Worm (Caenorhabditis elegans): Measurements from ENCODE around the gene asna-1.
A peak's percentile ranks its signal among the peaks of the same experiment; 100 is the strongest.

The asna-1 gene

DNA sequence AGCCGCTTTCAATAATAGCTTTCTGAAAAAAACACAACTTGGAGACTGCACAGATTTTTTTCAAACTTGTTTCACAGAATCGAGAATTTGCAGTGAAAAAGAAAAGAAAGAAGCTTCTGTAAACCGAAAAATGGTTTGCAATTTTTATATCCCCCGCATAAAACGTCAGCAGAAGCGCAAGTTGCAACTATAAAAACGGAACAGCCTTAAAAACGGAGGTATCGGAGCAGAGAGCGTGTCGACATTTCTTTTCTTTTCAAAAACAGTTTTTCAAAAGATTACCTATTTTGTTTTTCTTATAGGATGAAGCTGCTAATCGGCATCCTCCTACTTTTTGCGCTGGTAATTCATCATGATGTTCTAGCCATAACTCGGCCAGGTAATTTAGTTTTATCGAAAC is 42.9 kb upstream of the asna-1 start, which contains the start of gene plg-1:
plg-1 (plus strand) TSS at position 301 of the 400 bp plus-strand sequence.
- TF ChIP-seq ama-1 (optimal IDR thresholded peaks at IDR 0.05) (no peak), ces-1 (GFP tag; optimal IDR thresholded peaks at IDR 0.05) (no peak), ceh-82 (tag; optimal IDR thresholded peaks at IDR 0.05) (no peak), mdl-1 (tag; optimal IDR thresholded peaks at IDR 0.05) (no peak), snpc-1.2 (GFP tag; IDR thresholded peaks at IDR 0.05) (no peak)

DNA sequence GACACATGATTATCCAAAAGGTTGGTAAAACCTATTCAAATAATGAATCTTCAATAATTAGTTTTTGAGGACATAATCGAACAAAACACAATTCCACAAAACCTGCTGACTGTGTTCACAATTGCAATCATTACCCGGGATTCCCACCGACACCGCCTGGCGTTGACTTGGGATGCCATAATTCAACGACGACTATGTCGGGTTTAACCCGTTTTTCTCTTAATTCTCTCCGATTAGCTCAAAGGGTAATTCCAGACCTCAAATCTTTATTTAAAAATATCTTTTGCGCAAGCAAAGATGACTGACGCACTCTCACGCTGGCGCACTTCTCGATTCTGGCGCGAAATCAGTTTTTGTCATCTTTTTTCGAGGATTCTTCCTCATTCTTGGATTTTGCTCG is 42.5 kb upstream of the asna-1 start:
- TF ChIP-seq lin-38 (GFP tag; IDR thresholded peaks at IDR 0.05), result peak; percentile 37

DNA sequence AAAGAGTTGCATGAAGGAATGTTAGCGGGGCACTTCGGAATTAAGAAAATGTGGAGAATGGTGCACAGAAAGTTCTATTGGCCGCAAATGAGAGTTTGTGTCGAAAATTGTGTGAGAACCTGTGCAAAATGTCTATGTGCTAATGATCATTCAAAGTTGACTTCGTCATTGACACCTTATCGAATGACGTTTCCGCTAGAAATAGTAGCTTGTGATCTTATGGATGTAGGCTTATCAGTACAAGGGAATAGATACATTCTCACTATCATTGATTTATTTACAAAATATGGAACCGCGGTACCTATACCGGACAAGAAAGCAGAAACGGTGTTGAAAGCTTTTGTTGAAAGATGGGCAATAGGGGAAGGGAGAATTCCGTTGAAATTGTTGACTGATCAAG is 36.4 kb upstream of the asna-1 start:
- TF ChIP-seq hlh-30 (tag; optimal IDR thresholded peaks at IDR 0.05; ENCODE audit: insufficient read depth) (no peak), aha-1 (tag) (no peak), ZK546.5 (tag; optimal IDR thresholded peaks at IDR 0.05) (no peak), hlh-11 (tag; optimal IDR thresholded peaks at IDR 0.05) (peak; percentile 32), dmd-6 (GFP tag; IDR thresholded peaks at IDR 0.05) (peak; percentile 63)

DNA sequence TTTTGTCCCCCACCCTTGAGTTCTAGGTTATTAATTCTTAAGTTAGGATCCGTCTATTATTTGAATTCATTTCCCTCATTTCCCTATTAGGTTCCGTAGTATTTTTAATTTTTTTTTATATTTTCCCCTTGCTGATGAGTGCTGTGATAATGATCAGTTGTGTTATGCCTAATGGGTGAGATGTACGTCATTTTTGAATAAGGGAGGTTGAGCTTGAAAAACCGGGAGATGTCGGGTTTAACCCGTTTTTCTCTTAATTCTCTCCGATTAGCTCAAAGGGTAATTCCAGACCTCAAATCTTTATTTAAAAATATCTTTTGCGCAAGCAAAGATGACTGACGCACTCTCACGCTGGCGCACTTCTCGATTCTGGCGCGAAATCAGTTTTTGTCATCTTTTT is 34.1 kb upstream of the asna-1 start:
- TF ChIP-seq madf-5 (GFP tag; IDR thresholded peaks at IDR 0.05) (0 out of 4 replicates have a peak, but pooled peaks have one; percentile 52 to 73), Y105C5A.15 (GFP tag; IDR thresholded peaks at IDR 0.05) (peak; percentile 53; the same call in 1 of the 2 replicates), snpc-1.2 (GFP tag; IDR thresholded peaks at IDR 0.05) (0 out of 2 replicates have a peak, but pooled peaks have one; percentile 26), lin-38 (GFP tag; IDR thresholded peaks at IDR 0.05) (peak; percentile 59), arid-1 (GFP tag; conservative IDR thresholded peaks at IDR 0.05) (peak; percentile 56), lim-7 (GFP tag; IDR thresholded peaks at IDR 0.05) (0 out of 2 replicates have a peak, but pooled peaks have one; percentile 22), Y48G9A.11 (GFP tag; IDR thresholded peaks at IDR 0.05) (peak; percentile 74)

DNA sequence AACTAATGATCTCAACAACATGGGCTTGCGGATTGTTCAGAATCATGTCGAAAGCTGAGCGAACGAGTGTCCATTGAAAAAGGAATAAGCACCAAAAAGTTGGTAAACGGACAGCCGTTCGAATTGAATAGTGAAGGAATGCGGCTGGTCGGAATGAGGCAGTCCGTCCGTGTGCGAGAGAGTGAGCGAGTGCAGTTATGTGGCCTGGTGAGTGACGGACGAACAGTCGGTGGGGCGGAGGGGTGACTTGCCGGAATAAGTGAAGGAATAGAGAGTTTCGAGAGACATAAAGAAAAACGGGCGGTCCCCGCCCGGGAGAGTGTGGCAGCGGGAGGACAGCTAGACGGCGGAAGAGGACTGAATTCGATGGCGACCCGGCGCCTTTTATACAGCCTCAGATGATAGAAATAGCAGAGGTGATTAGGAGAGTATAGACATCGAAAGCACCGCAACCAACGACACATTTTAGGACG is 29.6 kb upstream of the asna-1 start:
- no peak for TF ChIP-seq lim-7 (GFP tag; IDR thresholded peaks at IDR 0.05)
- TF ChIP-seq madf-9 (GFP tag; conservative IDR thresholded peaks at IDR 0.05), result peak; percentile 79
- peak; percentile 4 for TF ChIP-seq spr-3 (GFP tag; optimal IDR thresholded peaks at IDR 0.05)
- TF ChIP-seq Y5F2A.4 (GFP tag; optimal IDR thresholded peaks at IDR 0.05), result no peak
- TF ChIP-seq mdt-29 (GFP tag; IDR thresholded peaks at IDR 0.05), result no peak; the same call in 1 of the 2 replicates
- 0 out of 2 replicates have a peak, but pooled peaks have one; percentile 51 for TF ChIP-seq lin-29 (GFP tag; IDR thresholded peaks at IDR 0.05)
- TF ChIP-seq daf-19 (GFP tag; conservative IDR thresholded peaks at IDR 0.05), result no peak
- TF ChIP-seq dmd-8 (GFP tag; IDR thresholded peaks at IDR 0.05), result peak; percentile 75; the same call in 1 of the 2 replicates
- peak; percentile 0 for TF ChIP-seq nhr-25 (tag; optimal IDR thresholded peaks at IDR 0.05; ENCODE audit: borderline replicate concordance, insufficient read depth)
- TF ChIP-seq F44E2.7 (GFP tag; IDR thresholded peaks at IDR 0.05), result 0 out of 2 replicates have a peak, but pooled peaks have one; percentile 45
- no peak for TF ChIP-seq attf-4 (tag; optimal IDR thresholded peaks at IDR 0.05)
- TF ChIP-seq zfp-2 (tag; optimal IDR thresholded peaks at IDR 0.05), result no peak
- peak; percentile 75; the same call in 1 of the 2 replicates for TF ChIP-seq saeg-2 (GFP tag; IDR thresholded peaks at IDR 0.05)
- peak; percentile 81 for TF ChIP-seq nhr-28 (tag; optimal IDR thresholded peaks at IDR 0.05)
- TF ChIP-seq lin-13 (GFP tag; optimal IDR thresholded peaks at IDR 0.05), result peak; percentile 75
- TF ChIP-seq ZK546.5 (tag; optimal IDR thresholded peaks at IDR 0.05), result no peak
- peak; percentile 51 for TF ChIP-seq T20F7.1 (GFP tag; optimal IDR thresholded peaks at IDR 0.05)
- peak; percentile 90 for TF ChIP-seq T26A8.4 (GFP tag; IDR thresholded peaks at IDR 0.05)
- peak; percentile 90 for TF ChIP-seq egl-43 (GFP tag; IDR thresholded peaks at IDR 0.05)
- TF ChIP-seq hmg-1.1 (GFP tag; IDR thresholded peaks at IDR 0.05), result peak; percentile 82
- TF ChIP-seq madf-5 (GFP tag; IDR thresholded peaks at IDR 0.05), result peak in 1 of 2 experiments; percentile 88; a peak in 1 of 4 replicates
- 0 out of 2 replicates have a peak, but pooled peaks have one; percentile 36 for TF ChIP-seq F26F4.8 (GFP tag; conservative IDR thresholded peaks at IDR 0.05)
- TF ChIP-seq zip-11 (GFP tag; IDR thresholded peaks at IDR 0.05), result peak; percentile 71; the same call in 1 of the 2 replicates
- TF ChIP-seq F37D6.2 (tag; optimal IDR thresholded peaks at IDR 0.05), result no peak
- no peak for TF ChIP-seq daf-8 (GFP tag; IDR thresholded peaks at IDR 0.05)
- no peak for TF ChIP-seq egl-27 (tag; optimal IDR thresholded peaks at IDR 0.05)
- TF ChIP-seq set-16 (GFP tag; IDR thresholded peaks at IDR 0.05), result peak; percentile 95
- peak; percentile 80 for TF ChIP-seq nhr-48 (tag; optimal IDR thresholded peaks at IDR 0.05)
- TF ChIP-seq hlh-11 (tag; optimal IDR thresholded peaks at IDR 0.05), result peak; percentile 96
- TF ChIP-seq arid-1 (GFP tag; conservative IDR thresholded peaks at IDR 0.05), result no peak
- TF ChIP-seq tra-1 (GFP tag; IDR thresholded peaks at IDR 0.05), result peak; percentile 82

All from whole organism, L4 larva.